Fruit fly (Drosophila melanogaster): ENCODE measurements around the gene CG9459.

The CG9459 gene

dm6 chr3R:9784341-9785062 is 33.7 kb downstream of the CG9459 start, which contains the start of the genes MtnA and CG8500 (continued):
- peak; percentile 75; the same call in 2 of the 3 replicates for TF ChIP-seq CG34422 (GFP tag; IDR thresholded peaks at IDR 0.05)
- no peak for TF ChIP-seq da (GFP tag; optimal IDR thresholded peaks at IDR 0.05)
- peak; percentile 26 for TF ChIP-seq CG13894 (tag; optimal IDR thresholded peaks at IDR 0.05)
- TF ChIP-seq usp (GFP tag; optimal IDR thresholded peaks at IDR 0.05): no peak
- no peak for TF ChIP-seq CG14965 (GFP tag; optimal IDR thresholded peaks at IDR 0.05; ENCODE audit: borderline replicate concordance)
- TF ChIP-seq nmo (GFP tag; optimal IDR thresholded peaks at IDR 0.05): no peak
- TF ChIP-seq jumu (GFP tag; optimal IDR thresholded peaks at IDR 0.05): no peak
- TF ChIP-seq esg (GFP tag; conservative IDR thresholded peaks at IDR 0.05): no peak
- TF ChIP-seq CG2120 (GFP tag; optimal IDR thresholded peaks at IDR 0.05): no peak
- TF ChIP-seq row (GFP tag; IDR thresholded peaks at IDR 0.05): no peak
- no peak for TF ChIP-seq wor (GFP tag; IDR thresholded peaks at IDR 0.05)
- TF ChIP-seq Trl (optimal IDR thresholded peaks at IDR 0.05): no peak
- TF ChIP-seq Trl (GFP tag; optimal IDR thresholded peaks at IDR 0.05): no peak
- no peak; the same call in 2 of the 3 replicates for TF ChIP-seq ci (GFP tag; IDR thresholded peaks at IDR 0.05)
- TF ChIP-seq unc-4 (GFP tag; IDR thresholded peaks at IDR 0.05; ENCODE audit: partially characterized antibody): 0 out of 2 replicates have a peak, but pooled peaks have one; percentile 28
- no peak for TF ChIP-seq CG9727 (GFP tag; optimal IDR thresholded peaks at IDR 0.05)
- TF ChIP-seq nerfin-1 (tag; optimal IDR thresholded peaks at IDR 0.05): no peak
- no peak for TF ChIP-seq zf30C (GFP tag; optimal IDR thresholded peaks at IDR 0.05)
- TF ChIP-seq CG2116 (GFP tag; optimal IDR thresholded peaks at IDR 0.05): no peak
- TF ChIP-seq slp2 (GFP tag; optimal IDR thresholded peaks at IDR 0.05): no peak
- no peak for TF ChIP-seq h (optimal IDR thresholded peaks at IDR 0.05)
- no peak for TF ChIP-seq gro (GFP tag; optimal IDR thresholded peaks at IDR 0.05)
- no peak for TF ChIP-seq en (GFP tag; optimal IDR thresholded peaks at IDR 0.05)
- TF ChIP-seq CG7786 (GFP tag; optimal IDR thresholded peaks at IDR 0.05): no peak
- TF ChIP-seq Drgx (GFP tag; IDR thresholded peaks at IDR 0.05): no peak
- TF ChIP-seq schlank (tag; optimal IDR thresholded peaks at IDR 0.05): no peak
- TF ChIP-seq Dad (GFP tag; optimal IDR thresholded peaks at IDR 0.05): no peak
- no peak for TF ChIP-seq CG9876 (GFP tag; optimal IDR thresholded peaks at IDR 0.05)
- TF ChIP-seq lmd (GFP tag; IDR thresholded peaks at IDR 0.05): no peak
- TF ChIP-seq CG16779 (GFP tag; IDR thresholded peaks at IDR 0.05): no peak
- TF ChIP-seq eve (GFP tag; optimal IDR thresholded peaks at IDR 0.05): no peak
- no peak for TF ChIP-seq crc (GFP tag; optimal IDR thresholded peaks at IDR 0.05)
- TF ChIP-seq CG12104 (GFP tag; optimal IDR thresholded peaks at IDR 0.05): no peak
- TF ChIP-seq mirr (GFP tag; optimal IDR thresholded peaks at IDR 0.05): no peak
- TF ChIP-seq CG11695 (GFP tag; IDR thresholded peaks at IDR 0.05): no peak
- TF ChIP-seq tx (GFP tag; optimal IDR thresholded peaks at IDR 0.05): no peak
- no peak for TF ChIP-seq grau (tag; optimal IDR thresholded peaks at IDR 0.05)
- TF ChIP-seq zfh1 (GFP tag; IDR thresholded peaks at IDR 0.05): no peak
- no peak for TF ChIP-seq CG14860 (GFP tag; IDR thresholded peaks at IDR 0.05; ENCODE audit: partially characterized antibody)
- TF ChIP-seq Hr3 (GFP tag; optimal IDR thresholded peaks at IDR 0.05): no peak
- TF ChIP-seq BtbVII (GFP tag; optimal IDR thresholded peaks at IDR 0.05): no peak
- no peak for TF ChIP-seq ash1 (GFP tag; optimal IDR thresholded peaks at IDR 0.05)
- no peak for TF ChIP-seq CG12071 (GFP tag; optimal IDR thresholded peaks at IDR 0.05)
- peak; percentile 52; the same call in 1 of the 2 replicates for TF ChIP-seq CG42726 (GFP tag; IDR thresholded peaks at IDR 0.05; ENCODE audit: partially characterized antibody)
- no peak for TF ChIP-seq p53 (GFP tag; optimal IDR thresholded peaks at IDR 0.05)
- TF ChIP-seq peb (GFP tag; IDR thresholded peaks at IDR 0.05): no peak
- TF ChIP-seq CG7372 (GFP tag; IDR thresholded peaks at IDR 0.05): no peak
- no peak for TF ChIP-seq dmrt99B (tag; optimal IDR thresholded peaks at IDR 0.05)
- TF ChIP-seq CG1233 (GFP tag; optimal IDR thresholded peaks at IDR 0.05): no peak
- no peak for TF ChIP-seq corto (GFP tag; optimal IDR thresholded peaks at IDR 0.05)
- TF ChIP-seq Fer3 (tag; optimal IDR thresholded peaks at IDR 0.05): no peak
- no peak for TF ChIP-seq CG9797 (GFP tag; optimal IDR thresholded peaks at IDR 0.05)

Measured in whole organism, embryonic.